Worm (Caenorhabditis elegans) whole organism, L1 larva: ENCODE measurements around the gene zipt-2.3.
A peak's percentile ranks its signal among the peaks of the same experiment; 100 is the strongest.

Experiments used
- F16B12.6 ChIP-seq: fragments of 150-350 bp; optimal IDR thresholded peaks from 2 replicates; lab custom pipeline; 2014; ENCODE audit warnings: missing biosample characterization, missing genetic modification characterization
- alr-1 ChIP-seq: fragments of 200-800 bp; sonication (Bioruptor generic); optimal IDR thresholded peaks from 2 replicates; lab custom pipeline; 2018; ENCODE audit warnings: borderline replicate concordance, mild to moderate bottlenecking, missing genetic modification characterization, missing compliant biosample characterization
- aly-2 ChIP-seq: fragments of 150-350 bp; optimal IDR thresholded peaks from 2 replicates; lab custom pipeline; 2014; ENCODE audit warnings: missing biosample characterization, missing genetic modification characterization
- ces-1 ChIP-seq: fragments of 150-350 bp; optimal IDR thresholded peaks from 2 replicates; lab custom pipeline; 2014; ENCODE audit warnings: missing biosample characterization, missing genetic modification reagents, missing genetic modification characterization
- dpl-1 ChIP-seq, 3 experiments: fragments of 150-350 bp in 2 of 3; sonication (generic microtip) in 1 of 3; optimal IDR thresholded peaks; 2 replicates each; lab custom pipeline; 2014 to 2017; ENCODE audit warnings: missing biosample characterization in 3 of 3, missing genetic modification characterization in 3 of 3, missing genetic modification reagents in 3 of 3
- efl-1 ChIP-seq, 4 experiments: fragments of 150-350 bp; optimal IDR thresholded peaks in 3 of 4; peaks in 1 of 4; 1 replicate in 1 of 4; 2 replicates in 3 of 4; lab custom pipeline; 2014; ENCODE audit warnings: missing biosample characterization in 2 of 4, missing genetic modification characterization in 2 of 4, missing genetic modification reagents in 2 of 4
- egl-13 ChIP-seq: sonication (generic microtip); optimal IDR thresholded peaks from 2 replicates; lab custom pipeline; 2016; ENCODE audit warnings: missing genotype, missing genetic modification reagents, missing genetic modification characterization, missing compliant biosample characterization
- egl-27 ChIP-seq, 2 experiments: fragments of 150-350 bp in 1 of 2; sonication (generic microtip); optimal IDR thresholded peaks; 3 replicates each; lab custom pipeline; 2017 to 2018; ENCODE audit warnings: missing biosample characterization in 2 of 2, missing genetic modification characterization in 2 of 2, missing genetic modification reagents in 2 of 2
- elt-3 ChIP-seq, 6 experiments: fragments of 150-350 bp in 1 of 6; sonication (generic microtip); optimal IDR thresholded peaks; 2 replicates each; lab custom pipeline; 2017 to 2018; ENCODE audit warnings: missing biosample characterization in 6 of 6, missing genetic modification characterization in 6 of 6, inconsistent platforms in 1 of 6
- ets-5 ChIP-seq: fragments of 200-800 bp; sonication (Bioruptor generic); IDR thresholded peaks from 2 replicates; pipeline ENCODE4 v1.3.6; 2022; ENCODE audit warnings: missing genetic modification characterization, missing compliant biosample characterization
- grh-1 ChIP-seq: fragments of 200-800 bp; sonication (Bioruptor generic); IDR thresholded peaks from 2 replicates; pipeline ENCODE4 v1.3.6; 2022; ENCODE audit warnings: missing genetic modification reagents, missing genetic modification characterization, missing compliant biosample characterization
- hlh-4 ChIP-seq: sonication (generic microtip); optimal IDR thresholded peaks from 2 replicates; lab custom pipeline; 2016; ENCODE audit warnings: mild to moderate bottlenecking, missing genetic modification characterization, missing compliant biosample characterization
- hpl-2 ChIP-seq: fragments of 150-350 bp; optimal IDR thresholded peaks from 2 replicates; lab custom pipeline; 2014; ENCODE audit warnings: missing biosample characterization, missing genetic modification reagents, missing genetic modification characterization
- lin-35 ChIP-seq, 2 experiments: fragments of 150-350 bp; optimal IDR thresholded peaks; 2 replicates each; lab custom pipeline; 2014; ENCODE audit warnings: missing biosample characterization in 2 of 2, missing genetic modification characterization in 2 of 2, missing genetic modification reagents in 2 of 2
- lin-39 ChIP-seq: fragments of 150-350 bp; optimal IDR thresholded peaks from 2 replicates; lab custom pipeline; 2014; ENCODE audit warnings: missing biosample characterization, missing genetic modification reagents, missing genetic modification characterization
- lsy-2 ChIP-seq, 2 experiments: fragments of 150-350 bp; optimal IDR thresholded peaks; 2 replicates each; lab custom pipeline; 2014; ENCODE audit warnings: missing biosample characterization in 2 of 2, missing genetic modification characterization in 2 of 2
- mab-9 ChIP-seq: fragments of 200-800 bp; sonication (Bioruptor generic); IDR thresholded peaks from 2 replicates; pipeline ENCODE4 v1.3.6; 2022; ENCODE audit warnings: missing genetic modification reagents, missing genetic modification characterization, missing compliant biosample characterization
- nhr-19 ChIP-seq: fragments of 200-800 bp; sonication (Bioruptor generic); conservative IDR thresholded peaks from 2 replicates; pipeline ENCODE4 v1.3.6; 2022; ENCODE audit warnings: missing genetic modification characterization, missing compliant biosample characterization
- nhr-20 ChIP-seq: sonication (generic microtip); optimal IDR thresholded peaks from 2 replicates; lab custom pipeline; 2016; ENCODE audit warnings: mild to moderate bottlenecking, missing genetic modification characterization, missing compliant biosample characterization
- nhr-28 ChIP-seq: fragments of 150-350 bp; optimal IDR thresholded peaks from 2 replicates; lab custom pipeline; 2014; ENCODE audit warnings: missing biosample characterization, missing genetic modification characterization
- nhr-47 ChIP-seq: sonication (generic microtip); optimal IDR thresholded peaks from 2 replicates; lab custom pipeline; 2016; ENCODE audit warnings: mild to moderate bottlenecking, missing genetic modification characterization, moderate library complexity, missing compliant biosample characterization
- nhr-77 ChIP-seq: fragments of 150-350 bp; optimal IDR thresholded peaks from 2 replicates; lab custom pipeline; 2014; ENCODE audit warnings: missing biosample characterization, missing genetic modification characterization
- nhr-84 ChIP-seq: sonication (generic microtip); optimal IDR thresholded peaks from 2 replicates; lab custom pipeline; 2017; ENCODE audit warnings: missing biosample characterization, missing genetic modification characterization
- nhr-85 ChIP-seq: sonication (generic microtip); peaks from one replicate; lab custom pipeline; 2016; ENCODE audit warnings: missing genetic modification characterization, inconsistent platforms, missing compliant biosample characterization
- nhr-90 ChIP-seq: sonication (generic microtip); optimal IDR thresholded peaks from 2 replicates; lab custom pipeline; 2016; ENCODE audit warnings: mild to moderate bottlenecking, missing genetic modification characterization, missing compliant biosample characterization; ENCODE audit not compliant: poor library complexity
- pag-3 ChIP-seq: sonication (generic microtip); optimal IDR thresholded peaks from 2 replicates; lab custom pipeline; 2017; ENCODE audit warnings: missing genetic modification characterization, mild to moderate bottlenecking, missing compliant biosample characterization, antibody characterized with exemption, borderline replicate concordance; ENCODE audit not compliant: insufficient read depth
- skn-1 ChIP-seq: fragments of 150-350 bp; optimal IDR thresholded peaks from 2 replicates; lab custom pipeline; 2014; ENCODE audit warnings: missing biosample characterization, missing genetic modification characterization
- snu-23 ChIP-seq: sonication (generic microtip); optimal IDR thresholded peaks from 2 replicates; lab custom pipeline; 2016; ENCODE audit warnings: missing genetic modification characterization, missing compliant biosample characterization
- sptf-1 ChIP-seq: fragments of 150-350 bp; optimal IDR thresholded peaks from 2 replicates; lab custom pipeline; 2014; ENCODE audit warnings: missing biosample characterization, missing genetic modification characterization
- tbx-2 ChIP-seq: sonication (generic microtip); optimal IDR thresholded peaks from 2 replicates; lab custom pipeline; 2016; ENCODE audit warnings: missing genetic modification characterization, missing compliant biosample characterization
- unc-130 ChIP-seq: fragments of 150-350 bp; optimal IDR thresholded peaks from 2 replicates; lab custom pipeline; 2017; ENCODE audit warnings: missing biosample characterization, missing genetic modification characterization, inconsistent platforms
- xbp-1 ChIP-seq: sonication (generic microtip); optimal IDR thresholded peaks from 2 replicates; lab custom pipeline; 2016; ENCODE audit warnings: missing genetic modification characterization, missing compliant biosample characterization
- zip-4 ChIP-seq: fragments of 200-800 bp; sonication (Bioruptor generic); optimal IDR thresholded peaks from 2 replicates; lab custom pipeline; 2018; ENCODE audit warnings: mild to moderate bottlenecking, missing genetic modification characterization, moderate library complexity, missing compliant biosample characterization

Gene zipt-2.3

DNA sequence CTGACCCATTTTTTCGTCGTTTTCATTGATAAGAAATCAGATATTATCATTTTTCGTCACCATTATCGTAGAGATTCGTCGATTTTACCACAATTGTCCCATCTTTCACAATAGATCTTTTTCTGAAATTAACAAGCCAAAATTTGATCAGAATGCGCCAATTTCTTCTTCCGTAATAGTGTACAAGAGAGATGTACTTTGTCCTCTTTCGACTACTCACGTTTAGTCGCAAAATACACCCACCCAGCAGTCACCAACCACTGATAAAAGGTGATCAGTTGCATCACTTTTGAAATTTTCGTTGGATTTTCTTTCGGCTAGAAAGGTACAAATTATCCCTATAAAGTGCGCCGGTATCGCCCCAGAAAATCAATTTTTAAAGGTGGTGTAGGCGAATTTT is 16.9 kb upstream of the zipt-2.3 start:
- TF ChIP-seq aly-2 (tag; lab: Kevin White, UChicago) (no peak), dpl-1 (GFP tag; optimal IDR thresholded peaks at IDR 0.05; lab: Kevin White, UChicago) (no peak), tbx-2 (tag; lab: Kevin White, UChicago) (no peak), nhr-28 (tag; lab: Kevin White, UChicago) (no peak), ets-5 (GFP tag; lab: Robert Waterston, UW) (no peak), egl-27 (tag; optimal IDR thresholded peaks at IDR 0.05; lab: Kevin White, UChicago) (no peak), grh-1 (GFP tag; lab: Robert Waterston, UW) (0 out of 2 replicates have a peak, but pooled peaks have one; percentile 16), hpl-2 (GFP tag; lab: Kevin White, UChicago) (no peak)
- TF ChIP-seq, all 84 proteins: peak for 1

DNA sequence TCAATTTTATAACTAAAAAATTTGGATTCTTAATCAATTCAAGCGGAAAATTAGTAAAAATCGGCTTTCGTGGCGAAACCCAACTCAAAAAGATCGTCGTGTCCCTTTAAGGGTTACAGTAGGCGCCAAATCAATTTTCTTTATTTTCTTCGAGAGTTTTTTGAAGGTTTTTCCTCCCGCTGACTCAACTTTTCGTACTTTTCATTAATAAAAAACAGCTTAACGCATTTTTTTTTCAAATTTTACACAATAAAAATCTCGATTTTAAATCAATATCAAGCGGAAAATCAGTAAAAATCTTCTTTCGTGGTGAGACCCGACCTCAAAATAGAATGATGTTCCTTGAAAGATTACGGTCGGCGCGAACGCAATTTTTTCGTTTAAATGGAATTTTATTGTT is 16.5 kb upstream of the zipt-2.3 start:
- no peak for TF ChIP-seq skn-1 (tag; lab: Kevin White, UChicago)
- no peak for TF ChIP-seq egl-27 (tag; optimal IDR thresholded peaks at IDR 0.05; lab: Kevin White, UChicago)

DNA sequence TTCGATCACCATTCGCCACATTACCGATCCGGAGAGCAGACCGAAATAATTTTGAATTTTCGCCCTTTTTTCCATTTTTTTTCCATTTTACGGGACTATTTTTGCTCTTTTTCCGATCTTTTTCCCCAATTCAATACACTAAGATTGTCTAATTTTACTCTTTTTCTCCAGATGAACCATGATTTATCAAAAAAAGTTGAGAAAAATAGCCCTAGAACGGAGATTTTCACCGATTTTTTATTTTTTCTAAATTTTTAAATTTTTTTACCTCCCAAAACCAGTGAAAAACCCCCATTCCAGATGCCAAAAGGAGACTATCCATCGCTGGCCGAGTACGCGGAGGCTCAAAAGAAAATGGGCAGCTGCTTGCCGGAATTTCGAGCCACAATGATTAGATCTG is 13.7 kb upstream of the zipt-2.3 start, which contains the start of gene Y54G9A.9:
Gene Y54G9A.9 (plus strand): TSS at position 301 of the 400 bp plus-strand sequence.
- TF ChIP-seq hlh-4 (no peak), egl-13 (tag; lab: Kevin White, UChicago) (no peak), nhr-19 (no peak), nhr-28 (tag; lab: Kevin White, UChicago) (no peak), elt-3 (tag; optimal IDR thresholded peaks at IDR 0.05; lab: Kevin White, UChicago) (no peak)

DNA sequence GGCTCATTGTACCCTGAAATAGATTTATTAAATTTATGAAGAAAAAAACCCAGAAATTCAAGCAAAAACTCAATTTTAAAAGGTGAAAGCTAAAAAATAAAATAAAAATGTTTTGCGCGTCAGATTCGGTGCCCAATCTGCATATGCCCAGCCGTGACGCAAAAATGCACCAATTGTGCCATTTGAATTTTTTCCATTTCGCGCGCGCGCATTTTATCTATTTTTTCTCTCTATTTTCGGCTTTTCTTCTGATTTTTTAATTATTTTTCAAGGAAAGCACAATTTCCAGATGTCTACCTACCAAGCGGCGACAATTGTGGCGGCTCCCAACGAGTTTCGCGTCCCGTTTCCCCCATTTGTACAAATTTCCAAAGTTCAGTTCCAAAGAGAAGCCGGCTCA is 10.1 kb upstream of the zipt-2.3 start, which contains the start of the genes Y54G9A.7 and bub-3:
Gene Y54G9A.7 (minus strand): TSS at position 7 of the 400 bp plus-strand sequence.
Gene bub-3 (plus strand): TSS at position 270 of the 400 bp plus-strand sequence.
- TF ChIP-seq unc-130 (tag; lab: Kevin White, UChicago), result peak; percentile 25
- peak; percentile 45 to 71 for TF ChIP-seq efl-1 (optimal IDR thresholded peaks at IDR 0.05; lab: Kevin White, UChicago)
- peak; percentile 74 to 96 for TF ChIP-seq efl-1 (GFP tag; optimal IDR thresholded peaks at IDR 0.05 in 1 of 2; lab: Kevin White, UChicago)
- TF ChIP-seq nhr-84 (tag; lab: Kevin White, UChicago), result no peak
- no peak for TF ChIP-seq pag-3 (tag; lab: Kevin White, UChicago)
- no peak for TF ChIP-seq alr-1
- peak; percentile 4 for TF ChIP-seq nhr-77 (tag; lab: Kevin White, UChicago)
- no peak for TF ChIP-seq egl-27 (tag; optimal IDR thresholded peaks at IDR 0.05; lab: Kevin White, UChicago)
- peak; percentile 58 for TF ChIP-seq nhr-85 (tag; lab: Kevin White, UChicago)
- TF ChIP-seq mab-9 (GFP tag; lab: Robert Waterston, UW), result no peak
- peak; percentile 11 for TF ChIP-seq xbp-1 (tag; lab: Kevin White, UChicago)
- TF ChIP-seq snu-23 (GFP tag; lab: Kevin White, UChicago), result peak; percentile 40
- TF ChIP-seq F16B12.6, result peak; percentile 84
- TF ChIP-seq lin-35 (GFP tag; optimal IDR thresholded peaks at IDR 0.05; lab: Kevin White, UChicago), result peak; percentile 61 to 75
- TF ChIP-seq dpl-1 (GFP tag; optimal IDR thresholded peaks at IDR 0.05; lab: Kevin White, UChicago), result peak; percentile 48 to 70 (median 60)
- no peak for TF ChIP-seq zip-4
- TF ChIP-seq lsy-2 (tag; optimal IDR thresholded peaks at IDR 0.05; lab: Kevin White, UChicago), result peak; percentile 36 to 43

DNA sequence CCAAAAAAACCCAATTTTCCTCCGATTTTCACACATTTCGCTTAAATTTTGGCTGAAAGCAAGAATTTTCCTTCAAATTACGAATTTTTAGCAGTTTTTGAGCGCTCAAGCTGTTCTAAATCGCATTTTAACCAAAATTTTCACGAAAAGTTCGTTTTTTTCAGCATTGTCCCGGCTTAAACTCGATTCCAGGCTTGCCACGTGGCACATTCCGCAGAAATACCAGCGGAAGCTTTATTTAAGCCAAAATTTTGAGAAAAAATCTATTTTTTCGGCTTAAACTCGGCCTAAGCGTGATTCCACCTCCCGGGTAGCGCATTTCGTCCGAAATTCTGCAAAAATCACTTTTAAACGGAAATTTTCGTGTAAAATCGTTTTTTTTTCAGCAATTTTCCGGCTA is 8.1 kb upstream of the zipt-2.3 start:
- TF ChIP-seq nhr-85 (tag; lab: Kevin White, UChicago) (peak; percentile 1), ces-1 (GFP tag; lab: Kevin White, UChicago) (no peak), nhr-47 (tag; lab: Kevin White, UChicago) (no peak)

DNA sequence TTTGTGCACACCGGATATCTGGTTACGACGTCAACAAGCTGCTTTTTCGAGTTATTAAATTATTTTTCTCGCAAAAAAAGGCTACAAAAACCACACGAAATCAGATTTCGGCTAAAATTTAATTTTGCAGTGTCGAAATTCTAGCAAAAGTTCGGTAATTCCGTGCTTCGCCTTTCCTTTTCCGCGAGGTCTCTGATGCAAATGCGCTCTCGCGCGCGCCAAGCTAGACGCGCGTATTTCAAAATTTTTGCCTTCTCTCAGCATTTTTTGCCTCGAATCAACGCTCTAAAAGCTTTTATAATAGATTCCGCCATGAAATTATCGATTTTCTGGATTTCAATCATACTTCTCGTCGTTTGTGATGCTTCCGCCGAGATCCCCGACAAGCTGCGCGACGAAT is 7.1 kb upstream of the zipt-2.3 start, which contains the start of gene Y54G9A.5:
Gene Y54G9A.5 (plus strand): TSS at position 245 of the 400 bp plus-strand sequence.
- TF ChIP-seq ets-5 (GFP tag; lab: Robert Waterston, UW) (0 out of 2 replicates have a peak, but pooled peaks have one; percentile 26), lin-39 (tag; lab: Kevin White, UChicago) (no peak), lin-35 (GFP tag; optimal IDR thresholded peaks at IDR 0.05; lab: Kevin White, UChicago) (peak in 1 of 2 experiments; percentile 70), pag-3 (tag; lab: Kevin White, UChicago) (no peak), nhr-90 (no peak), nhr-20 (no peak), efl-1 (optimal IDR thresholded peaks at IDR 0.05; lab: Kevin White, UChicago) (peak; percentile 43 to 93), efl-1 (GFP tag; optimal IDR thresholded peaks at IDR 0.05 in 1 of 2; lab: Kevin White, UChicago) (peak; percentile 55 to 95), sptf-1 (no peak), dpl-1 (GFP tag; optimal IDR thresholded peaks at IDR 0.05; lab: Kevin White, UChicago) (peak in 2 of 3 experiments; percentile 4 to 61), egl-27 (tag; optimal IDR thresholded peaks at IDR 0.05; lab: Kevin White, UChicago) (no peak)
- TF ChIP-seq, all 84 proteins: peak for 4
